Fruit fly (Drosophila melanogaster) whole organism, wandering third instar larva: Measurements from ENCODE around the gene CAH7.

Source experiments
- Abd-B ChIP-seq: fragments of >200 bp; optimal IDR thresholded peaks from 2 replicates; lab custom pipeline; 2017; ENCODE audit warnings: missing biosample characterization, missing genetic modification characterization
- CG32264 ChIP-seq: fragments of 200-800 bp; sonication (Bioruptor generic); optimal IDR thresholded peaks from 2 replicates; lab custom pipeline; 2016; ENCODE audit warnings: missing biosample characterization, missing genetic modification characterization
- CG9705 ChIP-seq: fragments of 200-800 bp; sonication (Bioruptor generic); optimal IDR thresholded peaks from 2 replicates; lab custom pipeline; 2018; ENCODE audit warnings: missing biosample characterization, mild to moderate bottlenecking, missing genetic modification characterization
- CrebA ChIP-seq: fragments of 200-800 bp; sonication (Bioruptor generic); optimal IDR thresholded peaks from 2 replicates; lab custom pipeline; 2016; ENCODE audit warnings: missing biosample characterization, mild to moderate bottlenecking, missing genetic modification characterization, borderline replicate concordance
- Dfd ChIP-seq: fragments of >200 bp; optimal IDR thresholded peaks from 2 replicates; lab custom pipeline; 2017; ENCODE audit warnings: missing biosample characterization, missing genetic modification characterization
- Dif ChIP-seq: fragments of 200-275, 200-300 bp; sonication (Bioruptor generic); optimal IDR thresholded peaks from 2 replicates; lab custom pipeline; 2018; ENCODE audit warnings: missing biosample characterization, missing genetic modification characterization; ENCODE audit not compliant: partially characterized antibody
- GATAd ChIP-seq: sonication (Bioruptor generic); optimal IDR thresholded peaks from 2 replicates; lab custom pipeline; 2016; ENCODE audit warnings: missing biosample characterization, missing genetic modification characterization
- HLH106 ChIP-seq: fragments of 200-800 bp; optimal IDR thresholded peaks from 3 replicates; lab custom pipeline; 2019; ENCODE audit warnings: missing biosample characterization, mild to moderate bottlenecking, missing genetic modification characterization, moderate library complexity
- Hnf4 ChIP-seq: fragments of 200-800 bp; sonication (Bioruptor generic); optimal IDR thresholded peaks from 2 replicates; lab custom pipeline; 2016; ENCODE audit warnings: missing biosample characterization, mild to moderate bottlenecking, missing genetic modification characterization
- Hr78 ChIP-seq: fragments of >200 bp; optimal IDR thresholded peaks from 2 replicates; lab custom pipeline; 2017; ENCODE audit warnings: missing biosample characterization, missing genetic modification characterization
- Hr83 ChIP-seq: fragments of 200-300 bp; sonication (Bioruptor generic); optimal IDR thresholded peaks from 2 replicates; lab custom pipeline; 2016; ENCODE audit warnings: missing biosample characterization, mild to moderate bottlenecking, missing genetic modification characterization, moderate library complexity; ENCODE audit not compliant: poor library complexity, severe bottlenecking
- Jra ChIP-seq: sonication (Bioruptor generic); optimal IDR thresholded peaks from 2 replicates; lab custom pipeline; 2016; ENCODE audit warnings: missing biosample characterization, missing genetic modification characterization
- Mio ChIP-seq: sonication (Bioruptor generic); optimal IDR thresholded peaks from 2 replicates; lab custom pipeline; 2016; ENCODE audit warnings: missing biosample characterization, missing genetic modification characterization
- Myc ChIP-seq: fragments of >200 bp; optimal IDR thresholded peaks from 2 replicates; lab custom pipeline; 2017
- N ChIP-seq: fragments of >200 bp; optimal IDR thresholded peaks from 2 replicates; lab custom pipeline; 2018; ENCODE audit warnings: missing biosample characterization, missing external identifiers, missing genetic modification characterization
- OdsH ChIP-seq: fragments of 200-800 bp; sonication (Bioruptor generic); optimal IDR thresholded peaks from 2 replicates; lab custom pipeline; 2016; ENCODE audit warnings: missing biosample characterization, mild to moderate bottlenecking, missing genetic modification characterization
- Rel ChIP-seq, 2 experiments: fragments of 200-800 bp; sonication (Bioruptor generic) in 1 of 2; optimal IDR thresholded peaks; 2 replicates in 1 of 2; 3 replicates in 1 of 2; lab custom pipeline; 2016 to 2019; ENCODE audit warnings: mild to moderate bottlenecking in 2 of 2, missing biosample characterization in 2 of 2, missing genetic modification characterization in 2 of 2, moderate library complexity in 1 of 2
- Sp1 ChIP-seq: fragments of 200-800 bp; sonication (Bioruptor generic); optimal IDR thresholded peaks from 3 replicates; lab custom pipeline; 2019; ENCODE audit warnings: missing biosample characterization, mild to moderate bottlenecking, missing genetic modification characterization, moderate library complexity
- Vsx2 ChIP-seq: fragments of 200-300, 225-300 bp; sonication (Bioruptor generic); optimal IDR thresholded peaks from 2 replicates; lab custom pipeline; 2018; ENCODE audit warnings: missing biosample characterization, missing genetic modification characterization; ENCODE audit not compliant: partially characterized antibody
- br ChIP-seq: fragments of 200-800 bp; sonication (Bioruptor generic); optimal IDR thresholded peaks from 2 replicates; lab custom pipeline; 2016; ENCODE audit warnings: missing biosample characterization, missing genetic modification characterization
- brk ChIP-seq: fragments of 200-800 bp; sonication (Bioruptor generic); optimal IDR thresholded peaks from 2 replicates; lab custom pipeline; 2016; ENCODE audit warnings: missing biosample characterization, mild to moderate bottlenecking, missing genetic modification characterization
- dl ChIP-seq, 2 experiments: fragments of 175-275, 200-275 bp in 1 of 2; fragments of 200-275 bp in 1 of 2; sonication (Bioruptor generic); optimal IDR thresholded peaks; lab custom pipeline; 2018; ENCODE audit warnings: mild to moderate bottlenecking in 2 of 2, missing biosample characterization in 2 of 2, missing genetic modification characterization in 2 of 2, moderate library complexity in 2 of 2; ENCODE audit not compliant: partially characterized antibody in 2 of 2, insufficient read depth in 1 of 2
- dmrt93B ChIP-seq: fragments of 200-800 bp; sonication (Bioruptor generic); optimal IDR thresholded peaks from 2 replicates; lab custom pipeline; 2018; ENCODE audit warnings: missing biosample characterization, mild to moderate bottlenecking, missing genetic modification characterization
- dsf ChIP-seq: sonication (Bioruptor generic); optimal IDR thresholded peaks from 2 replicates; lab custom pipeline; 2016; ENCODE audit warnings: missing biosample characterization, missing genetic modification characterization, borderline replicate concordance
- ey ChIP-seq: fragments of 200-800 bp; sonication (Bioruptor generic); optimal IDR thresholded peaks from 2 replicates; lab custom pipeline; 2016; ENCODE audit warnings: missing biosample characterization, missing genetic modification characterization
- foxo ChIP-seq, 2 experiments: fragments of 200-800 bp; sonication (Bioruptor generic); optimal IDR thresholded peaks; 2 replicates in 1 of 2; 3 replicates in 1 of 2; lab custom pipeline; 2016 to 2017; ENCODE audit warnings: missing biosample characterization in 2 of 2, missing genetic modification characterization in 2 of 2
- fru ChIP-seq: fragments of 200-800 bp; sonication (Bioruptor generic); optimal IDR thresholded peaks from 3 replicates; lab custom pipeline; 2016; ENCODE audit warnings: missing biosample characterization, mild to moderate bottlenecking, missing genetic modification characterization
- h ChIP-seq: fragments of 200-800 bp; sonication (Bioruptor generic); optimal IDR thresholded peaks from 3 replicates; lab custom pipeline; 2016; ENCODE audit warnings: missing biosample characterization, mild to moderate bottlenecking, missing genetic modification characterization
- jim ChIP-seq: fragments of 175-275, 200-325 bp; sonication (Bioruptor generic); optimal IDR thresholded peaks from 2 replicates; lab custom pipeline; 2016; ENCODE audit warnings: missing biosample characterization, mild to moderate bottlenecking, missing genetic modification characterization
- lola ChIP-seq: fragments of >200 bp; optimal IDR thresholded peaks from 2 replicates; lab custom pipeline; 2017; ENCODE audit warnings: missing biosample characterization, missing genetic modification characterization
- pan ChIP-seq: fragments of >200 bp; optimal IDR thresholded peaks from 2 replicates; lab custom pipeline; 2017
- psq ChIP-seq: fragments of 200-800 bp; sonication (Bioruptor generic); optimal IDR thresholded peaks from 3 replicates; lab custom pipeline; 2017; ENCODE audit warnings: missing biosample characterization, mild to moderate bottlenecking, missing genetic modification characterization, moderate library complexity
- rgr ChIP-seq: fragments of 200-800 bp; sonication (Bioruptor generic); optimal IDR thresholded peaks from 3 replicates; lab custom pipeline; 2016; ENCODE audit warnings: missing biosample characterization, mild to moderate bottlenecking, missing genetic modification characterization
- sage ChIP-seq: fragments of 200-800 bp; sonication (Bioruptor generic); optimal IDR thresholded peaks from 2 replicates; lab custom pipeline; 2016; ENCODE audit warnings: missing biosample characterization, mild to moderate bottlenecking, missing genetic modification characterization
- sv ChIP-seq: fragments of 200-800 bp; sonication (Bioruptor generic); optimal IDR thresholded peaks from 3 replicates; lab custom pipeline; 2016; ENCODE audit warnings: missing biosample characterization, missing genetic modification characterization
- tai ChIP-seq: sonication (Bioruptor generic); optimal IDR thresholded peaks from 2 replicates; lab custom pipeline; 2016; ENCODE audit warnings: missing biosample characterization, missing genetic modification characterization
- usp ChIP-seq: fragments of >200 bp; optimal IDR thresholded peaks from 2 replicates; lab custom pipeline; 2017; ENCODE audit warnings: missing biosample characterization, missing genetic modification characterization
- woc ChIP-seq: sonication (Bioruptor generic); optimal IDR thresholded peaks from 2 replicates; lab custom pipeline; 2016; ENCODE audit warnings: missing biosample characterization, mild to moderate bottlenecking, missing genetic modification characterization

CAH7 gene

dm6 chr3R:10142770-10143169 lies 30.7 kb downstream of the CAH7 start, which contains the start of gene CG42759:
CG42759 (plus strand) TSS chr3R:10143070.
- TF ChIP-seq OdsH (GFP tag; lab: Kevin White, UChicago), result no peak
- no peak for TF ChIP-seq N (GFP tag; lab: Kevin White, UChicago)
- no peak for TF ChIP-seq pan
- no peak for TF ChIP-seq woc (GFP tag; lab: Kevin White, UChicago)
- no peak for TF ChIP-seq brk (GFP tag; lab: Kevin White, UChicago)
- no peak for TF ChIP-seq Hnf4
- no peak for TF ChIP-seq br (GFP tag; lab: Kevin White, UChicago)
- TF ChIP-seq h, result no peak
- no peak for TF ChIP-seq tai
- no peak for TF ChIP-seq HLH106 (tag; lab: Kevin White, UChicago)
- TF ChIP-seq Myc (lab: Kevin White, UChicago), result no peak

dm6 chr3R:10144103-10144998 lies 32.3 kb downstream of the CAH7 start, which contains the start of the genes TAF1B and Invadolysin:
TAF1B (minus strand) TSS chr3R:10144184.
Invadolysin (plus strand) TSS chr3R:10144668.
- TF ChIP-seq ey, result peak; percentile 18
- no peak for TF ChIP-seq Abd-B (GFP tag; lab: Kevin White, UChicago)
- TF ChIP-seq dmrt93B, result peak; percentile 16
- TF ChIP-seq Dif (GFP tag; lab: Kevin White, UChicago), result peak; percentile 12
- TF ChIP-seq br (GFP tag; lab: Kevin White, UChicago), result peak; percentile 40
- peak; percentile 71 for TF ChIP-seq Jra (GFP tag; lab: Kevin White, UChicago)
- TF ChIP-seq OdsH (GFP tag; lab: Kevin White, UChicago), result peak; percentile 56
- peak; percentile 48 for TF ChIP-seq sage (GFP tag; lab: Kevin White, UChicago)
- no peak for TF ChIP-seq CG9705 (GFP tag; lab: Kevin White, UChicago)
- TF ChIP-seq Vsx2 (GFP tag; lab: Kevin White, UChicago), result no peak
- peak; percentile 92 for TF ChIP-seq Hr83 (GFP tag; lab: Kevin White, UChicago)
- TF ChIP-seq GATAd, result peak; percentile 23
- TF ChIP-seq Myc (lab: Kevin White, UChicago), result no peak
- TF ChIP-seq Hr78 (GFP tag; lab: Kevin White, UChicago), result no peak
- no peak for TF ChIP-seq CrebA (GFP tag; lab: Kevin White, UChicago)
- TF ChIP-seq pan, result no peak
- no peak for TF ChIP-seq Rel (GFP tag; optimal IDR thresholded peaks at IDR 0.05; lab: Kevin White, UChicago)
- TF ChIP-seq Rel (tag; optimal IDR thresholded peaks at IDR 0.05; lab: Kevin White, UChicago), result peak; percentile 31
- no peak for TF ChIP-seq Dfd
- TF ChIP-seq N (GFP tag; lab: Kevin White, UChicago), result no peak
- TF ChIP-seq sv, result peak; percentile 44
- TF ChIP-seq psq, result no peak
- TF ChIP-seq Hnf4, result peak; percentile 76
- peak; percentile 23 for TF ChIP-seq woc (GFP tag; lab: Kevin White, UChicago)
- peak; percentile 90 for TF ChIP-seq brk (GFP tag; lab: Kevin White, UChicago)
- no peak for TF ChIP-seq CG32264 (GFP tag; lab: Kevin White, UChicago)
- TF ChIP-seq usp (GFP tag; lab: Kevin White, UChicago), result no peak
- peak; percentile 41 for TF ChIP-seq rgr
- TF ChIP-seq lola (GFP tag; lab: Kevin White, UChicago), result no peak
- no peak for TF ChIP-seq Mio (GFP tag; lab: Kevin White, UChicago)
- no peak for TF ChIP-seq jim
- TF ChIP-seq h, result peak; percentile 64
- TF ChIP-seq dl (GFP tag; optimal IDR thresholded peaks at IDR 0.05; lab: Kevin White, UChicago; ENCODE audit: insufficient read depth in 1 of 2, partially characterized antibody in 2 of 2), result no peak
- peak; percentile 59 for TF ChIP-seq dsf (GFP tag; lab: Kevin White, UChicago)
- TF ChIP-seq Sp1 (GFP tag; lab: Kevin White, UChicago), result peak; percentile 23
- peak; percentile 49 for TF ChIP-seq HLH106 (tag; lab: Kevin White, UChicago)
- TF ChIP-seq fru, result peak; percentile 59
- peak in 1 of 2 experiments; percentile 67 for TF ChIP-seq foxo (GFP tag; optimal IDR thresholded peaks at IDR 0.05; lab: Kevin White, UChicago)
- peak; percentile 79 for TF ChIP-seq tai
